Worm (Caenorhabditis elegans) whole organism, midembryonic: ENCODE data around the gene gst-21.
"Not testable (repeated sequence)": the region's sequence is repeated elsewhere in the genome, so short reads cannot be mapped to it uniquely, and the experiment has no call there.

ENCODE experiments used
- T22C8.4 ChIP-seq: fragments of 200-800 bp; sonication (Bioruptor generic); IDR thresholded peaks from 2 replicates; pipeline ENCODE4 v1.3.6; 2022; ENCODE audit warnings: missing genetic modification characterization, missing compliant biosample characterization
- flt-1 ChIP-seq: fragments of 200-800 bp; sonication (Bioruptor generic); IDR thresholded peaks from 2 replicates; pipeline ENCODE4 v1.3.6; 2022; ENCODE audit warnings: missing genetic modification characterization, missing compliant biosample characterization
- klf-2 ChIP-seq: fragments of 200-800 bp; sonication (Bioruptor generic); conservative IDR thresholded peaks from 2 replicates; pipeline ENCODE4 v1.3.6; 2022; ENCODE audit warnings: missing genetic modification reagents, missing genetic modification characterization, missing compliant biosample characterization
- med-1 ChIP-seq: sonication (generic microtip); optimal IDR thresholded peaks from 2 replicates; lab custom pipeline; 2017; ENCODE audit warnings: missing genetic modification characterization, mild to moderate bottlenecking, missing compliant biosample characterization, antibody characterized with exemption, missing genetic modification reagents; ENCODE audit not compliant: insufficient read depth
- tab-1 ChIP-seq: fragments of 200-800 bp; sonication (Bioruptor generic); IDR thresholded peaks from 2 replicates; pipeline ENCODE4 v1.3.6; 2022; ENCODE audit warnings: missing genetic modification characterization, missing compliant biosample characterization
- ztf-23 ChIP-seq: fragments of 200-800 bp; sonication (Bioruptor generic); IDR thresholded peaks from 2 replicates; pipeline ENCODE4 v1.3.6; 2022; ENCODE audit warnings: missing genetic modification reagents, missing genetic modification characterization, missing compliant biosample characterization
- ztf-29 ChIP-seq: fragments of 200-800 bp; sonication (Bioruptor generic); IDR thresholded peaks from 2 replicates; pipeline ENCODE4 v1.3.6; 2022; ENCODE audit warnings: missing genetic modification reagents, missing genetic modification characterization, missing compliant biosample characterization

- TF ChIP-seq ztf-29 (GFP tag; lab: Robert Waterston, UW); ztf-23 (GFP tag; lab: Robert Waterston, UW); med-1; tab-1 (GFP tag; lab: Robert Waterston, UW); flt-1; klf-2 (GFP tag; lab: Robert Waterston, UW); T22C8.4 (GFP tag; lab: Robert Waterston, UW): not testable (repeated sequence)
Measured at ce11 chrV:1692494-1692893, 39.3 kb downstream of the gst-21 start, which contains the start of gene Y46H3C.5.
